Fruit fly (Drosophila melanogaster): ENCODE measurements around the gene Meics.

Gene Meics

DNA sequence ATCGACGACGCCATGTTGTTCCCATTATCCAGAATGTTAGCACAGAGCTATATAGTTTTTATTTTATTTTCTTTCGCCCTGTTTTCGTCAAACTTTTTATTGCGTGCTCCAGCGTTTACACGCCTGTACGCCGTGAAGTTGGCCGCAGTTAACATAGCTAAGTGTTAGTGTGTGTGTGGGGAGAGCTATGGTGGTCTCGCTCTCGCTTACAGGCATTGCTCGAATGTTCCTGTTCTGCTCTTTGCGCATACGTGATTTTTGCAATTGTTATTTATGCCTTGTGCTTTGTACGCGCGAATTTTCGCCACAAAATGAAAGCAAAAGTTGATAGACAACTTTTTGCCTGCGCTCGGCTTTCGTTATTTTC is 39.5 kb upstream of the Meics start (continued):
- TF ChIP-seq B-H1 (GFP tag; IDR thresholded peaks at IDR 0.05) (no peak; the same call in 2 of the 3 replicates), gfzf (GFP tag; optimal IDR thresholded peaks at IDR 0.05) (peak; percentile 2), CG2678 (tag; optimal IDR thresholded peaks at IDR 0.05) (no peak), fu2 (GFP tag; optimal IDR thresholded peaks at IDR 0.05) (no peak), tna (GFP tag; IDR thresholded peaks at IDR 0.05; ENCODE audit: partially characterized antibody) (no peak), Doc2 (GFP tag; IDR thresholded peaks at IDR 0.05) (no peak), CG8944 (GFP tag; optimal IDR thresholded peaks at IDR 0.05) (no peak), CG34376 (GFP tag; optimal IDR thresholded peaks at IDR 0.05) (peak; percentile 60), BtbVII (GFP tag; optimal IDR thresholded peaks at IDR 0.05) (no peak), Scr (GFP tag; IDR thresholded peaks at IDR 0.05; ENCODE audit: partially characterized antibody) (no peak), usp (GFP tag; optimal IDR thresholded peaks at IDR 0.05) (no peak), CG14441 (GFP tag; IDR thresholded peaks at IDR 0.05) (peak; percentile 50; the same call in 1 of the 2 replicates), al (GFP tag; IDR thresholded peaks at IDR 0.05) (no peak), gcm (GFP tag; optimal IDR thresholded peaks at IDR 0.05) (no peak), gce (GFP tag; IDR thresholded peaks at IDR 0.05) (0 out of 3 replicates have a peak, but pooled peaks have one; percentile 26), amos (GFP tag; IDR thresholded peaks at IDR 0.05; ENCODE audit: partially characterized antibody) (peak; percentile 15; the same call in 1 of the 2 replicates), ato (GFP tag; IDR thresholded peaks at IDR 0.05; ENCODE audit: partially characterized antibody) (0 out of 2 replicates have a peak, but pooled peaks have one; percentile 20), tup (GFP tag; optimal IDR thresholded peaks at IDR 0.05) (no peak), Sox100B (GFP tag; optimal IDR thresholded peaks at IDR 0.05) (no peak), YL-1 (GFP tag; optimal IDR thresholded peaks at IDR 0.05) (peak; percentile 92), Hmr (GFP tag; optimal IDR thresholded peaks at IDR 0.05) (peak; percentile 41), dysf (GFP tag; IDR thresholded peaks at IDR 0.05) (peak; percentile 5; the same call in 1 of the 3 replicates), Blimp-1 (GFP tag; optimal IDR thresholded peaks at IDR 0.05) (peak; percentile 30), Dbx (GFP tag; IDR thresholded peaks at IDR 0.05) (peak; percentile 61; the same call in 2 of the 3 replicates), CG6254 (GFP tag; optimal IDR thresholded peaks at IDR 0.05) (peak; percentile 30), CG8359 (GFP tag; optimal IDR thresholded peaks at IDR 0.05; ENCODE audit: borderline replicate concordance) (no peak), Optix (GFP tag; IDR thresholded peaks at IDR 0.05) (no peak), chinmo (GFP tag; IDR thresholded peaks at IDR 0.05; ENCODE audit: partially characterized antibody) (peak; percentile 89; the same call in 3 of the 4 replicates), fd3F (GFP tag; optimal IDR thresholded peaks at IDR 0.05) (no peak), HHEX (GFP tag; optimal IDR thresholded peaks at IDR 0.05) (peak; percentile 39), stwl (tag; optimal IDR thresholded peaks at IDR 0.05) (peak; percentile 16), CG11093 (GFP tag; IDR thresholded peaks at IDR 0.05) (peak; percentile 27; the same call in 1 of the 3 replicates), CG42726 (GFP tag; IDR thresholded peaks at IDR 0.05; ENCODE audit: partially characterized antibody) (no peak), oc (tag; optimal IDR thresholded peaks at IDR 0.05) (peak; percentile 12), slbo (GFP tag; IDR thresholded peaks at IDR 0.05) (peak; percentile 21; the same call in 1 of the 2 replicates), p53 (GFP tag; optimal IDR thresholded peaks at IDR 0.05) (peak; percentile 24), MTF-1 (GFP tag; optimal IDR thresholded peaks at IDR 0.05; ENCODE audit: borderline replicate concordance) (peak; percentile 64), CG11247 (GFP tag; IDR thresholded peaks at IDR 0.05) (peak; percentile 40; the same call in 1 of the 2 replicates), Stat92E (GFP tag; optimal IDR thresholded peaks at IDR 0.05) (no peak), GATAe (GFP tag; conservative IDR thresholded peaks at IDR 0.05) (no peak), ewg (GFP tag; optimal IDR thresholded peaks at IDR 0.05) (peak; percentile 99), trem (tag; optimal IDR thresholded peaks at IDR 0.05) (peak; percentile 21), CG17912 (GFP tag; optimal IDR thresholded peaks at IDR 0.05) (peak; percentile 82), CG3726 (GFP tag; IDR thresholded peaks at IDR 0.05) (no peak), CG9932 (GFP tag; IDR thresholded peaks at IDR 0.05) (peak; percentile 51; the same call in 1 of the 2 replicates), CG14710 (tag; optimal IDR thresholded peaks at IDR 0.05) (peak; percentile 27), Trl (optimal IDR thresholded peaks at IDR 0.05) (no peak), Trl (GFP tag; optimal IDR thresholded peaks at IDR 0.05) (no peak), Ssrp (tag; optimal IDR thresholded peaks at IDR 0.05) (no peak)

Data from whole organism, embryonic.